Worm (Caenorhabditis elegans) whole organism, mixed stage, embryonic: Measurements from ENCODE around the gene C39B5.5.

Experiments used
- M03D4.4 ChIP-seq: sonication (generic microtip); optimal IDR thresholded peaks from 2 replicates; lab custom pipeline; 2017; ENCODE audit warnings: mild to moderate bottlenecking, missing genetic modification characterization, missing compliant biosample characterization
- blmp-1 ChIP-seq: fragments of 150-350 bp; optimal IDR thresholded peaks from 2 replicates; lab custom pipeline; 2014; ENCODE audit warnings: missing biosample characterization, missing genetic modification characterization
- ceh-43 ChIP-seq: fragments of 200-800 bp; sonication (Bioruptor generic); optimal IDR thresholded peaks from 2 replicates; lab custom pipeline; 2018; ENCODE audit warnings: mild to moderate bottlenecking, missing genetic modification characterization, moderate library complexity, missing compliant biosample characterization
- ceh-83 ChIP-seq: fragments of 200-800 bp; sonication (Bioruptor generic); optimal IDR thresholded peaks from 2 replicates; lab custom pipeline; 2018; ENCODE audit warnings: mild to moderate bottlenecking, missing genetic modification characterization, missing compliant biosample characterization
- ces-1 ChIP-seq: fragments of 150-350 bp; optimal IDR thresholded peaks from 2 replicates; lab custom pipeline; 2014; ENCODE audit warnings: missing biosample characterization, missing genetic modification reagents, missing genetic modification characterization
- cnd-1 ChIP-seq: fragments of 200-800 bp; sonication (Bioruptor generic); optimal IDR thresholded peaks from 2 replicates; lab custom pipeline; 2018; ENCODE audit warnings: mild to moderate bottlenecking, missing genetic modification characterization, missing compliant biosample characterization
- drap-1 ChIP-seq: fragments of 200-800 bp; sonication (Bioruptor generic); optimal IDR thresholded peaks from 3 replicates; lab custom pipeline; 2018; ENCODE audit warnings: mild to moderate bottlenecking, missing genetic modification characterization, missing compliant biosample characterization
- elt-1 ChIP-seq: sonication (generic microtip); optimal IDR thresholded peaks from 2 replicates; lab custom pipeline; 2017; ENCODE audit warnings: missing genetic modification characterization, mild to moderate bottlenecking, missing compliant biosample characterization, antibody characterized with exemption, moderate library complexity, borderline replicate concordance; ENCODE audit not compliant: insufficient read depth
- elt-3 ChIP-seq: fragments of 150-350 bp; optimal IDR thresholded peaks from 2 replicates; lab custom pipeline; 2014; ENCODE audit warnings: missing biosample characterization, missing genetic modification characterization
- flh-1 ChIP-seq: fragments of 200-800 bp; sonication (Bioruptor generic); optimal IDR thresholded peaks from 2 replicates; lab custom pipeline; 2018; ENCODE audit warnings: mild to moderate bottlenecking, missing genetic modification characterization, moderate library complexity, missing compliant biosample characterization
- ham-2 ChIP-seq: fragments of 200-800 bp; sonication (Bioruptor generic); optimal IDR thresholded peaks from 2 replicates; lab custom pipeline; 2018; ENCODE audit warnings: mild to moderate bottlenecking, missing genetic modification characterization, missing compliant biosample characterization
- hlh-1 ChIP-seq: fragments of 150-350 bp; optimal IDR thresholded peaks from 2 replicates; lab custom pipeline; 2014; ENCODE audit warnings: missing biosample characterization, missing genetic modification reagents, missing genetic modification characterization
- lin-13 ChIP-seq: fragments of 150-350 bp; optimal IDR thresholded peaks from 2 replicates; lab custom pipeline; 2014; ENCODE audit warnings: missing biosample characterization, missing genetic modification characterization
- lin-32 ChIP-seq: fragments of 200-800 bp; sonication (Bioruptor generic); optimal IDR thresholded peaks from 2 replicates; lab custom pipeline; 2018; ENCODE audit warnings: mild to moderate bottlenecking, missing genetic modification characterization, missing compliant biosample characterization
- lsy-2 ChIP-seq: fragments of 150-350 bp; optimal IDR thresholded peaks from 2 replicates; lab custom pipeline; 2014; ENCODE audit warnings: missing biosample characterization, missing genetic modification characterization
- mab-5 ChIP-seq: fragments of 150-350 bp; optimal IDR thresholded peaks from 2 replicates; lab custom pipeline; 2014; ENCODE audit warnings: missing biosample characterization, missing genetic modification characterization
- mep-1 ChIP-seq: fragments of 150-350 bp; optimal IDR thresholded peaks from 2 replicates; lab custom pipeline; 2017; ENCODE audit warnings: missing biosample characterization, missing genetic modification reagents, missing genetic modification characterization, inconsistent platforms
- mls-2 ChIP-seq: sonication (generic microtip); optimal IDR thresholded peaks from 2 replicates; lab custom pipeline; 2016; ENCODE audit warnings: mild to moderate bottlenecking, missing genetic modification characterization, moderate library complexity, missing compliant biosample characterization
- nhr-12 ChIP-seq: fragments of 150-350 bp; optimal IDR thresholded peaks from 2 replicates; lab custom pipeline; 2014; ENCODE audit warnings: missing biosample characterization, missing genetic modification characterization
- nhr-2 ChIP-seq: fragments of 150-350 bp; optimal IDR thresholded peaks from 2 replicates; lab custom pipeline; 2014; ENCODE audit warnings: missing biosample characterization, missing genetic modification characterization
- nhr-237 ChIP-seq: fragments of 150-350 bp; optimal IDR thresholded peaks from 2 replicates; lab custom pipeline; 2014; ENCODE audit warnings: missing biosample characterization, missing genetic modification characterization
- nhr-28 ChIP-seq: fragments of 150-350 bp; optimal IDR thresholded peaks from 2 replicates; lab custom pipeline; 2014; ENCODE audit warnings: missing biosample characterization, missing genetic modification characterization
- nhr-76 ChIP-seq: sonication (generic microtip); optimal IDR thresholded peaks from 2 replicates; lab custom pipeline; 2017; ENCODE audit warnings: missing biosample characterization, missing genetic modification characterization
- pha-4 ChIP-seq: fragments of 150-350 bp; optimal IDR thresholded peaks from 2 replicates; lab custom pipeline; 2018; ENCODE audit warnings: missing biosample characterization, missing genetic modification reagents, missing genetic modification characterization
- snpc-4 ChIP-seq: fragments of 150-350 bp; optimal IDR thresholded peaks from 2 replicates; lab custom pipeline; 2014; ENCODE audit warnings: missing biosample characterization, missing genetic modification characterization
- sptf-1 ChIP-seq: sonication (generic microtip); optimal IDR thresholded peaks from 2 replicates; lab custom pipeline; 2017; ENCODE audit warnings: mild to moderate bottlenecking, missing genetic modification characterization, moderate library complexity, missing compliant biosample characterization
- tbx-8 ChIP-seq: fragments of 200-800 bp; sonication (Bioruptor generic); optimal IDR thresholded peaks from 2 replicates; lab custom pipeline; 2018; ENCODE audit warnings: mild to moderate bottlenecking, missing genetic modification characterization, moderate library complexity, missing compliant biosample characterization
- unc-120 ChIP-seq: sonication (generic microtip); optimal IDR thresholded peaks from 2 replicates; lab custom pipeline; 2017; ENCODE audit warnings: missing genetic modification characterization, missing compliant biosample characterization; ENCODE audit not compliant: poor library complexity, severe bottlenecking
- unc-39 ChIP-seq: fragments of 150-350 bp; optimal IDR thresholded peaks from 2 replicates; lab custom pipeline; 2014; ENCODE audit warnings: missing biosample characterization, missing genetic modification characterization
- unc-62 ChIP-seq: fragments of 150-350 bp; optimal IDR thresholded peaks from 2 replicates; lab custom pipeline; 2014; ENCODE audit warnings: missing biosample characterization, missing genetic modification reagents, missing genetic modification characterization
- zip-8 ChIP-seq: fragments of 150-350 bp; optimal IDR thresholded peaks from 2 replicates; lab custom pipeline; 2014; ENCODE audit warnings: missing biosample characterization, missing genetic modification characterization
- ztf-11 ChIP-seq: fragments of 150-350 bp; optimal IDR thresholded peaks from 2 replicates; lab custom pipeline; 2014; ENCODE audit warnings: missing biosample characterization, missing genetic modification characterization

C39B5.5 gene

ce11 chrIII:2207864-2208263 lies at the start of gene C39B5.5:
Gene C39B5.5 (plus strand): TSS chrIII:2208164.
- no peak for TF ChIP-seq pha-4 (tag; lab: Kevin White, UChicago)
- TF ChIP-seq ztf-11 = no peak
- no peak for TF ChIP-seq ceh-83
- no peak for TF ChIP-seq unc-39 (tag; lab: Kevin White, UChicago)
- TF ChIP-seq, all 35 proteins: peak for 0

ce11 chrIII:2159152-2159551 lies 48.8 kb upstream of the C39B5.5 start:
- TF ChIP-seq ztf-11 (no peak), ham-2 (GFP tag; lab: Kevin White, UChicago) (no peak), ceh-83 (no peak), mab-5 (tag; lab: Kevin White, UChicago) (no peak), snpc-4 (tag; lab: Kevin White, UChicago) (no peak), nhr-76 (tag; lab: Kevin White, UChicago) (no peak), unc-62 (GFP tag; lab: Kevin White, UChicago) (no peak), tbx-8 (GFP tag; lab: Kevin White, UChicago) (no peak), hlh-1 (tag; lab: Kevin White, UChicago) (peak; percentile 13), flh-1 (no peak), nhr-12 (tag; lab: Kevin White, UChicago) (no peak), elt-3 (tag; lab: Kevin White, UChicago) (no peak), zip-8 (peak; percentile 95), sptf-1 (tag; lab: Kevin White, UChicago) (no peak), cnd-1 (tag; lab: Kevin White, UChicago) (peak; percentile 47), lin-13 (tag; lab: Kevin White, UChicago) (peak; percentile 6), nhr-237 (no peak), blmp-1 (tag; lab: Kevin White, UChicago) (no peak), unc-39 (tag; lab: Kevin White, UChicago) (no peak), ceh-43 (GFP tag; lab: Kevin White, UChicago) (no peak), nhr-28 (tag; lab: Kevin White, UChicago) (no peak), nhr-2 (peak; percentile 63), M03D4.4 (tag; lab: Kevin White, UChicago) (no peak), lin-32 (no peak), pha-4 (tag; lab: Kevin White, UChicago) (no peak), drap-1 (GFP tag; lab: Kevin White, UChicago) (no peak), lsy-2 (tag; lab: Kevin White, UChicago) (no peak)

- TF ChIP-seq mls-2 (tag; lab: Kevin White, UChicago) (no peak), pha-4 (tag; lab: Kevin White, UChicago) (no peak), lin-13 (tag; lab: Kevin White, UChicago) (no peak), blmp-1 (tag; lab: Kevin White, UChicago) (no peak), mep-1 (tag; lab: Kevin White, UChicago) (no peak), unc-39 (tag; lab: Kevin White, UChicago) (no peak), lin-32 (no peak), lsy-2 (tag; lab: Kevin White, UChicago) (no peak), mab-5 (tag; lab: Kevin White, UChicago) (no peak), cnd-1 (tag; lab: Kevin White, UChicago) (no peak), flh-1 (no peak), ham-2 (GFP tag; lab: Kevin White, UChicago) (no peak)
These were observed 38.5 kb upstream of the C39B5.5 start for ce11 chrIII:2169445-2169844.

DNA sequence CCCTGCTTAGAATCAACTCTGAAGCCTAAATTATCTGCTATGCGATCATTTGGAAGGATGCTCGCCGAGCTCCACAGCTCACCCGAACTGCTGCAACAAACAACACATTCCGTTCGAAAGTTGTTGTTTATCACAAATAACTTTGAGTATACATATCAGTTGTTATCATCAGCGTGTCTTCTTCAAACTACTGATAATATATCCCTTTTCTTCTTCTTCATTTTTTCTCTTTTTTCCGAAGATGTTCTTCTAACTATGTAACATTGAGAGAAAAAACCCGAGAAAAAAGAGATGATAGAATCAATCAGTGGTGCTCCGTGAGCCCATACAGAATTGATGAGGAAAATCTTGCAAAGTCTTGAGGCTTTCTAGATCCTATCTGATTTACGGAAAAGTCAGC lies 37.4 kb upstream of the C39B5.5 start:
- TF ChIP-seq unc-120 = no peak
- no peak for TF ChIP-seq sptf-1 (tag; lab: Kevin White, UChicago)
- TF ChIP-seq lin-32 = no peak
- TF ChIP-seq zip-8 = no peak
- no peak for TF ChIP-seq ces-1
- no peak for TF ChIP-seq ceh-43 (GFP tag; lab: Kevin White, UChicago)
- no peak for TF ChIP-seq mls-2 (tag; lab: Kevin White, UChicago)
- no peak for TF ChIP-seq nhr-28 (tag; lab: Kevin White, UChicago)
- no peak for TF ChIP-seq elt-1 (tag; lab: Kevin White, UChicago)
- TF ChIP-seq pha-4 (tag; lab: Kevin White, UChicago) = no peak
- TF ChIP-seq nhr-12 (tag; lab: Kevin White, UChicago) = no peak
